Worm (Caenorhabditis elegans): Measurements from ENCODE around the gene ergi-3.
A peak's percentile ranks its signal among the peaks of the same experiment; 100 is the strongest.

DNA sequence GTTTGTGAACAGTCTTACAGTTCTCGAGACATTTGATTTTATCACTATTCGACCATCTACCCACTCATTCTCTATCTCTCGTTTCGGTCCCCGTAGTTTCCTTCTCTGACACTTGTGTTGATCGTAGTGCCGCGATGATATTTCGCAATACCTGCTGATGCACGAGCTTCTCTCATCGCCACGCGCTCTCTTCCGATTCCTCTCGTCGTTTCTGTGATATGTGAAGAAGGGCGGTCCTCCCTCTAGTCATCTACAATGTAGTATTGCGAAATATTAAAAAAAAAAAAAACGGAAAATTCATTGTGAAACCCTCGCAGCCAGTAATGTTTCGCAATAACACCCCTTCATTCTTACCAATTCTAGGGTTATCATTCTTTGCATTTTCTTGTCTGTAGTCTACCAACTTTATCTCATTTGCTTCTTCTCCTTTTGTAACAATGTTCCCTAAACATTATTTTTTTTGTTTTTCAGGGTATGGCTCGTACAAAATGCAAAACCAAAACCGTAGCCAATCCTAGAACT is 9.0 kb downstream of the ergi-3 start, which contains the start of gene nipi-3:
- TF ChIP-seq him-1 (tag; optimal IDR thresholded peaks at IDR 0.05) (peak; percentile 82), dao-5 (tag; optimal IDR thresholded peaks at IDR 0.05) (no peak), W03F9.2 (tag; optimal IDR thresholded peaks at IDR 0.05) (peak; percentile 86)

Data from whole organism, L4/young adult.